Worm (Caenorhabditis elegans): ENCODE data around the gene Y57A10A.14.

- TF ChIP-seq ama-1 (optimal IDR thresholded peaks at IDR 0.05) (no peak), ama-1 (GFP tag; optimal IDR thresholded peaks at IDR 0.05) (no peak), ceh-91 (GFP tag; IDR thresholded peaks at IDR 0.05) (no peak), F10E7.11 (tag; optimal IDR thresholded peaks at IDR 0.05) (no peak)
These were observed 13.5 kb downstream of the Y57A10A.14 start for ce11 chrII:12199209-12199608.

All from whole organism, young adult.